Fruit fly (Drosophila melanogaster) whole organism, adult: ENCODE results near the gene Ada2a.

Experiments
- CG11617 ChIP-seq: fragments of 200-800 bp; sonication (Bioruptor generic); optimal IDR thresholded peaks from 2 replicates; lab custom pipeline; 2017; ENCODE audit warnings: mild to moderate bottlenecking, missing biosample characterization, missing genetic modification reagents, missing genetic modification characterization
- CG33017 ChIP-seq: fragments of 200-800 bp; sonication (Bioruptor generic); optimal IDR thresholded peaks from 2 replicates; lab custom pipeline; 2018; ENCODE audit warnings: missing biosample characterization, mild to moderate bottlenecking, missing genetic modification characterization, moderate library complexity
- CG5204 ChIP-seq: fragments of 200-800 bp; sonication (Bioruptor generic); optimal IDR thresholded peaks from 2 replicates; lab custom pipeline; 2016; ENCODE audit warnings: missing biosample characterization, missing genetic modification characterization
- CG7045 ChIP-seq: fragments of 200-800 bp; sonication (Bioruptor generic); optimal IDR thresholded peaks from 2 replicates; lab custom pipeline; 2017; ENCODE audit warnings: missing biosample characterization, mild to moderate bottlenecking, missing genetic modification characterization
- Clk ChIP-seq: fragments of 200-800 bp; sonication (Bioruptor generic); optimal IDR thresholded peaks from 2 replicates; lab custom pipeline; 2017; ENCODE audit warnings: missing biosample characterization, missing genetic modification characterization
- kay ChIP-seq: fragments of 200-800 bp; sonication (Bioruptor generic); peaks from one replicate; lab custom pipeline; 2016; ENCODE audit warnings: missing biosample characterization, missing genetic modification characterization, borderline replicate concordance
- pad ChIP-seq: fragments of 200-800 bp; sonication (Bioruptor generic); optimal IDR thresholded peaks from 3 replicates; lab custom pipeline; 2017; ENCODE audit warnings: missing biosample characterization, missing genetic modification characterization, mild to moderate bottlenecking, moderate library complexity, missing genetic modification reagents
- tj ChIP-seq: fragments of 200-800 bp; sonication (Bioruptor generic); optimal IDR thresholded peaks from 3 replicates; lab custom pipeline; 2017; ENCODE audit warnings: missing biosample characterization, mild to moderate bottlenecking, missing genetic modification characterization, moderate library complexity
- toe ChIP-seq: fragments of 200-800 bp; sonication (Bioruptor generic); optimal IDR thresholded peaks from 2 replicates; lab custom pipeline; 2016; ENCODE audit warnings: missing biosample characterization, missing genetic modification characterization

DNA sequence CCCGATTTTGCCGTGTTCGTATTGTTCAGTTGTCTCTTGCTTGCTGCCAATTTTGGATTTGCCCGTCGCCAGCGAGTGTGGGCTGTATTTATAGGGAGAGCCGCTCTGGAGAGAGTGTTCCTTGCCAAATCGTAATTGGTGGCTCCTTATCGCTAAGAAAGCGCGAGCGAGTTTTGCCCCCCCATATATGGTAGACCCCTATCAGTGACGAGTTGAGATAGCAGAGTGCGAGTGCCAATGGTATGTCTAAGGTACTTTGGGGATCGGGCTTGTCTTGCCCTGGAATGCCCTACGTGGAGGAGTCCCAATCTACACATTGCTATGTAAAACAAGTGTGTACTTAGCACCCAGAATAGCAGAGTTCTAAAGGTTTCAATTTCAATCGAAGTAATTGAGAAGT, 24.2 kb upstream of the Ada2a start, which contains the start of gene CG7142:
- TF ChIP-seq toe (no peak), Clk (no peak), pad (GFP tag; lab: Kevin White, UChicago) (no peak), CG33017 (tag; lab: Kevin White, UChicago) (peak; percentile 18), CG7045 (no peak), CG5204 (GFP tag; lab: Kevin White, UChicago) (no peak), CG11617 (GFP tag; lab: Kevin White, UChicago) (no peak), tj (GFP tag; lab: Kevin White, UChicago) (no peak), kay (peak; percentile 34)
